Worm (Caenorhabditis elegans) whole organism, early embryonic: Measurements from ENCODE around the gene E02A10.4.

Experiments used
- flt-1 ChIP-seq: fragments of 200-800 bp; sonication (Bioruptor generic); IDR thresholded peaks from 2 replicates; pipeline ENCODE4 v1.3.6; 2022; ENCODE audit warnings: missing genetic modification characterization, missing compliant biosample characterization
- hmg-4 ChIP-seq: fragments of 200-800 bp; sonication (Bioruptor generic); optimal IDR thresholded peaks from 2 replicates; lab custom pipeline; 2018; ENCODE audit warnings: mild to moderate bottlenecking, missing genetic modification characterization, missing compliant biosample characterization
- tbx-37 ChIP-seq: fragments of 200-800 bp; sonication (Bioruptor generic); conservative IDR thresholded peaks from 2 replicates; pipeline ENCODE4 v1.3.6; 2022; ENCODE audit warnings: missing genetic modification reagents, missing genetic modification characterization, missing compliant biosample characterization

- TF ChIP-seq hmg-4 (no peak), tbx-37 (no peak), flt-1 (GFP tag; lab: Robert Waterston, UW) (no peak)
Observed at ce11 chrV:12567850-12568249, at the start of gene E02A10.4.
